Worm (Caenorhabditis elegans): Measurements from ENCODE around the gene F52E1.3.

DNA sequence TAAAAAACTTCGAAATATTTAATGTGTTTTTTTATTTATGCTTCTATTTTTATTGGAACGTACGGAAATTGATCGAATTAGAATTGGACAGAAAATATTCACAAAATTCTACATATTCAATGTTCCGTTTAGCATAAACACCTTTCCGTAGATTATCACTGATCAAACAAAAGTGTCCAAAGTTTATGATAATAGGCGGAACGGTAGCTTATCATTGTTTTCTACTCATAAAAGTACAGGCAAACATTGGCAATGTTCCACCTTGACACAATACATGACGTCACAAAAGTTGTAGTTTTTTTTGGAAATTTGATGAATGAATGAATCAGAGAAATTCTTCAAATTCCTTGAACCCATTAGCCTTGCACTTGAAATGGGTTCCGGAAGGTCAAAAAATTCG, 9.3 kb downstream of the F52E1.3 start:
- no peak for TF ChIP-seq ztf-11 (tag; optimal IDR thresholded peaks at IDR 0.05)
- no peak for TF ChIP-seq R02D3.7 (tag; optimal IDR thresholded peaks at IDR 0.05)
- TF ChIP-seq nhr-25 (tag; optimal IDR thresholded peaks at IDR 0.05): no peak
- TF ChIP-seq egl-27 (tag; optimal IDR thresholded peaks at IDR 0.05): no peak
- TF ChIP-seq nhr-23 (tag; optimal IDR thresholded peaks at IDR 0.05): no peak
- no peak for TF ChIP-seq nhr-12 (tag; optimal IDR thresholded peaks at IDR 0.05)
- no peak for TF ChIP-seq unc-39 (tag; optimal IDR thresholded peaks at IDR 0.05)
